Worm (Caenorhabditis elegans) whole organism, late embryonic: ENCODE data around the gene rabr-4.

Source experiments
- C38D4.7 ChIP-seq: fragments of 200-800 bp; sonication (Bioruptor generic); optimal IDR thresholded peaks from 2 replicates; lab custom pipeline; 2018; ENCODE audit warnings: mild to moderate bottlenecking, missing genetic modification characterization, moderate library complexity, missing compliant biosample characterization
- F13H6.1 ChIP-seq: sonication (generic microtip); optimal IDR thresholded peaks from 2 replicates; lab custom pipeline; 2016; ENCODE audit warnings: missing genetic modification characterization, missing compliant biosample characterization
- K09A11.1 ChIP-seq: sonication (generic microtip); optimal IDR thresholded peaks from 2 replicates; lab custom pipeline; 2017; ENCODE audit warnings: antibody characterized with exemption, mild to moderate bottlenecking, missing genetic modification characterization, missing compliant biosample characterization; ENCODE audit not compliant: insufficient read depth
- T23F11.4 ChIP-seq: fragments of 200-800 bp; sonication (Bioruptor generic); optimal IDR thresholded peaks from 2 replicates; lab custom pipeline; 2018; ENCODE audit warnings: mild to moderate bottlenecking, missing genetic modification characterization, missing compliant biosample characterization
- Y22D7AL.16 ChIP-seq: sonication (generic microtip); optimal IDR thresholded peaks from 2 replicates; lab custom pipeline; 2016; ENCODE audit warnings: missing genetic modification characterization, missing compliant biosample characterization
- ceh-18 ChIP-seq: sonication (generic microtip); optimal IDR thresholded peaks from 2 replicates; lab custom pipeline; 2016; ENCODE audit warnings: missing genetic modification characterization, missing compliant biosample characterization
- ceh-22 ChIP-seq: sonication (generic microtip); optimal IDR thresholded peaks from 2 replicates; lab custom pipeline; 2017; ENCODE audit warnings: missing biosample characterization, missing genetic modification characterization
- ceh-24 ChIP-seq: sonication (generic microtip); optimal IDR thresholded peaks from 2 replicates; lab custom pipeline; 2016; ENCODE audit warnings: mild to moderate bottlenecking, missing genetic modification characterization, missing compliant biosample characterization
- ceh-30 ChIP-seq: fragments of 150-350 bp; optimal IDR thresholded peaks from 2 replicates; lab custom pipeline; 2014; ENCODE audit warnings: missing biosample characterization, missing genetic modification characterization
- ceh-31 ChIP-seq: sonication (generic microtip); optimal IDR thresholded peaks from 2 replicates; lab custom pipeline; 2016; ENCODE audit warnings: missing genetic modification characterization, missing compliant biosample characterization
- ceh-34 ChIP-seq: sonication (generic microtip); optimal IDR thresholded peaks from 2 replicates; lab custom pipeline; 2016; ENCODE audit warnings: mild to moderate bottlenecking, missing genetic modification characterization, missing compliant biosample characterization
- ceh-45 ChIP-seq: fragments of 200-800 bp; sonication (Bioruptor generic); IDR thresholded peaks from 2 replicates; pipeline ENCODE4 v1.3.6; 2022; ENCODE audit warnings: missing genetic modification reagents, missing genetic modification characterization, missing compliant biosample characterization
- ceh-9 ChIP-seq: sonication (generic microtip); optimal IDR thresholded peaks from 2 replicates; lab custom pipeline; 2016; ENCODE audit warnings: mild to moderate bottlenecking, missing genetic modification characterization, inconsistent platforms, missing compliant biosample characterization
- che-1 ChIP-seq: sonication (generic microtip); optimal IDR thresholded peaks from 2 replicates; lab custom pipeline; 2016; ENCODE audit warnings: mild to moderate bottlenecking, missing genetic modification characterization, missing compliant biosample characterization
- dmd-4 ChIP-seq: sonication (generic microtip); optimal IDR thresholded peaks from 2 replicates; lab custom pipeline; 2016; ENCODE audit warnings: borderline replicate concordance, missing genetic modification characterization, missing compliant biosample characterization
- dve-1 ChIP-seq: sonication (generic microtip); optimal IDR thresholded peaks from 2 replicates; lab custom pipeline; 2017; ENCODE audit warnings: antibody characterized with exemption, mild to moderate bottlenecking, missing genetic modification characterization, missing compliant biosample characterization
- elt-2 ChIP-seq: sonication (generic microtip); optimal IDR thresholded peaks from 2 replicates; lab custom pipeline; 2016; ENCODE audit warnings: missing genetic modification reagents, missing genetic modification characterization, missing compliant biosample characterization
- elt-4 ChIP-seq: sonication (generic microtip); optimal IDR thresholded peaks from 2 replicates; lab custom pipeline; 2016; ENCODE audit warnings: missing genetic modification characterization, missing compliant biosample characterization
- eyg-1 ChIP-seq: sonication (generic microtip); optimal IDR thresholded peaks from 2 replicates; lab custom pipeline; 2016; ENCODE audit warnings: missing genotype, missing genetic modification characterization, missing compliant biosample characterization
- fkh-10 ChIP-seq: fragments of 150-350 bp; optimal IDR thresholded peaks from 2 replicates; lab custom pipeline; 2014; ENCODE audit warnings: missing biosample characterization, missing genetic modification reagents, missing genetic modification characterization
- gmeb-2 ChIP-seq: sonication (generic microtip); optimal IDR thresholded peaks from 2 replicates; lab custom pipeline; 2016; ENCODE audit warnings: missing genetic modification characterization, inconsistent platforms, missing compliant biosample characterization
- hlh-30 ChIP-seq: sonication (generic microtip); optimal IDR thresholded peaks from 2 replicates; lab custom pipeline; 2017; ENCODE audit warnings: antibody characterized with exemption, missing genetic modification characterization, missing compliant biosample characterization; ENCODE audit not compliant: insufficient read depth
- hlh-6 ChIP-seq: sonication (generic microtip); optimal IDR thresholded peaks from 2 replicates; lab custom pipeline; 2016; ENCODE audit warnings: missing genotype, missing genetic modification characterization, missing compliant biosample characterization
- lim-6 ChIP-seq: sonication (generic microtip); optimal IDR thresholded peaks from 2 replicates; lab custom pipeline; 2016; ENCODE audit warnings: missing genetic modification characterization, missing compliant biosample characterization
- lin-11 ChIP-seq: fragments of 200-800 bp; sonication (Bioruptor generic); optimal IDR thresholded peaks from 2 replicates; lab custom pipeline; 2018; ENCODE audit warnings: mild to moderate bottlenecking, missing genetic modification characterization, missing compliant biosample characterization
- nhr-11 ChIP-seq: fragments of 150-350 bp; optimal IDR thresholded peaks from 2 replicates; lab custom pipeline; 2014; ENCODE audit warnings: missing biosample characterization, missing genetic modification characterization
- nhr-232 ChIP-seq: sonication (generic microtip); optimal IDR thresholded peaks from 2 replicates; lab custom pipeline; 2016; ENCODE audit warnings: missing genetic modification characterization, missing compliant biosample characterization
- pag-3 ChIP-seq: sonication (generic microtip); optimal IDR thresholded peaks from 2 replicates; lab custom pipeline; 2016; ENCODE audit warnings: missing compliant biosample characterization, missing genetic modification characterization, borderline replicate concordance
- pat-9 ChIP-seq: fragments of 200-800 bp; sonication (Bioruptor generic); optimal IDR thresholded peaks from 2 replicates; lab custom pipeline; 2018; ENCODE audit warnings: mild to moderate bottlenecking, missing genetic modification characterization, moderate library complexity, missing compliant biosample characterization
- pha-2 ChIP-seq: sonication (generic microtip); optimal IDR thresholded peaks from 2 replicates; lab custom pipeline; 2017; ENCODE audit warnings: mild to moderate bottlenecking, missing genetic modification characterization, missing compliant biosample characterization
- pha-4 ChIP-seq: fragments of 150-350 bp; optimal IDR thresholded peaks from 2 replicates; lab custom pipeline; 2018; ENCODE audit warnings: missing biosample characterization, missing genetic modification reagents, missing genetic modification characterization
- pqm-1 ChIP-seq: sonication (generic microtip); optimal IDR thresholded peaks from 2 replicates; lab custom pipeline; 2016; ENCODE audit warnings: missing genetic modification characterization, missing compliant biosample characterization
- pros-1 ChIP-seq: fragments of 150-350 bp; optimal IDR thresholded peaks from 2 replicates; lab custom pipeline; 2014; ENCODE audit warnings: missing biosample characterization, missing genetic modification reagents, missing genetic modification characterization
- rnt-1 ChIP-seq: sonication (generic microtip); optimal IDR thresholded peaks from 2 replicates; lab custom pipeline; 2016; ENCODE audit warnings: missing genetic modification characterization, missing compliant biosample characterization
- sdc-2 ChIP-seq: sonication (generic microtip); optimal IDR thresholded peaks from 2 replicates; lab custom pipeline; 2016; ENCODE audit warnings: missing genotype, missing genetic modification characterization, missing compliant biosample characterization
- sox-2 ChIP-seq: fragments of 200-800 bp; sonication (Bioruptor generic); IDR thresholded peaks from 2 replicates; pipeline ENCODE4 v1.3.6; 2022; ENCODE audit warnings: missing genetic modification reagents, missing genetic modification characterization, missing compliant biosample characterization
- unc-42 ChIP-seq: sonication (generic microtip); optimal IDR thresholded peaks from 2 replicates; lab custom pipeline; 2016; ENCODE audit warnings: missing genotype, missing genetic modification characterization, missing compliant biosample characterization
- unc-86 ChIP-seq: sonication (generic microtip); optimal IDR thresholded peaks from 2 replicates; lab custom pipeline; 2016; ENCODE audit warnings: missing genetic modification characterization, missing compliant biosample characterization
- ztf-16 ChIP-seq: sonication (generic microtip); optimal IDR thresholded peaks from 2 replicates; lab custom pipeline; 2017; ENCODE audit warnings: missing genetic modification characterization, missing compliant biosample characterization

The rabr-4 gene

ce11 chrV:16220020-16220419 is 25.3 kb downstream of the rabr-4 start:
- TF ChIP-seq unc-42 (no peak), dve-1 (tag; lab: Kevin White, UChicago) (no peak), hlh-6 (tag; lab: Kevin White, UChicago) (no peak), elt-2 (tag; lab: Kevin White, UChicago) (no peak), ceh-30 (tag; lab: Kevin White, UChicago) (no peak), eyg-1 (tag; lab: Kevin White, UChicago) (no peak), ceh-45 (GFP tag; lab: Robert Waterston, UW) (no peak), C38D4.7 (GFP tag; lab: Kevin White, UChicago) (no peak), hlh-30 (no peak), ceh-9 (tag; lab: Kevin White, UChicago) (no peak), ceh-22 (tag; lab: Kevin White, UChicago) (no peak), ceh-24 (tag; lab: Kevin White, UChicago) (no peak), lin-11 (tag; lab: Kevin White, UChicago) (no peak), ceh-31 (no peak), nhr-232 (no peak), sox-2 (GFP tag; lab: Robert Waterston, UW) (no peak), pha-4 (tag; lab: Kevin White, UChicago) (no peak), ceh-18 (no peak), K09A11.1 (tag; lab: Kevin White, UChicago) (no peak)

ce11 chrV:16224027-16224426 is 29.3 kb downstream of the rabr-4 start, which contains the start of gene stdh-2:
Gene stdh-2, plus strand, starts transcription at chrV:16224327.
- TF ChIP-seq che-1 (no peak), pha-4 (tag; lab: Kevin White, UChicago) (no peak), elt-4 (tag; lab: Kevin White, UChicago) (no peak), ztf-16 (tag; lab: Kevin White, UChicago) (no peak), ceh-45 (GFP tag; lab: Robert Waterston, UW) (no peak), rnt-1 (tag; lab: Kevin White, UChicago) (no peak), dmd-4 (tag; lab: Kevin White, UChicago) (no peak), pat-9 (tag; lab: Kevin White, UChicago) (no peak), unc-86 (tag; lab: Kevin White, UChicago) (no peak), ceh-30 (tag; lab: Kevin White, UChicago) (no peak), Y22D7AL.16 (no peak), ceh-22 (tag; lab: Kevin White, UChicago) (no peak), pros-1 (tag; lab: Kevin White, UChicago) (no peak)

ce11 chrV:16225524-16226116 is 30.9 kb downstream of the rabr-4 start:
- TF ChIP-seq gmeb-2 (no peak), T23F11.4 (no peak), elt-2 (tag; lab: Kevin White, UChicago) (no peak), F13H6.1 (tag; lab: Kevin White, UChicago) (no peak), ceh-9 (tag; lab: Kevin White, UChicago) (no peak)

ce11 chrV:16226581-16226980 is 31.8 kb downstream of the rabr-4 start, which contains the start of gene F11A5.13:
Gene F11A5.13, minus strand, starts transcription at chrV:16226681.
- TF ChIP-seq pqm-1 (no peak), hlh-30 (no peak), ceh-22 (tag; lab: Kevin White, UChicago) (no peak), fkh-10 (no peak), pag-3 (tag; lab: Kevin White, UChicago) (no peak), pros-1 (tag; lab: Kevin White, UChicago) (no peak), pha-4 (tag; lab: Kevin White, UChicago) (no peak), dmd-4 (tag; lab: Kevin White, UChicago) (no peak), lim-6 (tag; lab: Kevin White, UChicago) (no peak), ceh-9 (tag; lab: Kevin White, UChicago) (no peak), ceh-34 (tag; lab: Kevin White, UChicago) (no peak), K09A11.1 (tag; lab: Kevin White, UChicago) (no peak), pha-2 (tag; lab: Kevin White, UChicago) (no peak), dve-1 (tag; lab: Kevin White, UChicago) (no peak), sox-2 (GFP tag; lab: Robert Waterston, UW) (no peak), nhr-11 (tag; lab: Kevin White, UChicago) (no peak), sdc-2 (tag; lab: Kevin White, UChicago) (no peak), Y22D7AL.16 (no peak), che-1 (no peak)
